Worm (Caenorhabditis elegans) whole organism, L3 larva: Measurements from ENCODE around the gene gnrr-5.

Source experiments
- R02D3.7 ChIP-seq: fragments of 150-350 bp; optimal IDR thresholded peaks from 2 replicates; lab custom pipeline; 2014; ENCODE audit warnings: missing biosample characterization, missing genetic modification characterization
- ZK546.5 ChIP-seq: sonication (generic microtip); optimal IDR thresholded peaks from 2 replicates; lab custom pipeline; 2017; ENCODE audit warnings: missing biosample characterization, missing genetic modification characterization
- aly-2 ChIP-seq: fragments of 150-350 bp; optimal IDR thresholded peaks from 2 replicates; lab custom pipeline; 2014; ENCODE audit warnings: missing biosample characterization, missing genetic modification characterization
- ceh-16 ChIP-seq: sonication (generic microtip); optimal IDR thresholded peaks from 2 replicates; lab custom pipeline; 2017; ENCODE audit warnings: missing biosample characterization, missing genetic modification characterization
- ceh-28 ChIP-seq: fragments of 150-350 bp; optimal IDR thresholded peaks from 2 replicates; lab custom pipeline; 2014; ENCODE audit warnings: missing biosample characterization, missing genetic modification reagents, missing genetic modification characterization
- daf-12 ChIP-seq: fragments of 150-350 bp; optimal IDR thresholded peaks from 2 replicates; lab custom pipeline; 2014; ENCODE audit warnings: missing biosample characterization, missing genetic modification reagents, missing genetic modification characterization
- egl-27 ChIP-seq: sonication (generic microtip); optimal IDR thresholded peaks from 4 replicates; lab custom pipeline; 2017; ENCODE audit warnings: missing biosample characterization, missing genetic modification reagents, missing genetic modification characterization
- egl-5 ChIP-seq: fragments of 150-350 bp; optimal IDR thresholded peaks from 2 replicates; lab custom pipeline; 2017; ENCODE audit warnings: missing biosample characterization, missing genetic modification reagents, missing genetic modification characterization, inconsistent platforms
- elt-2 ChIP-seq: sonication (generic microtip); optimal IDR thresholded peaks from 2 replicates; lab custom pipeline; 2016; ENCODE audit warnings: missing genetic modification reagents, mild to moderate bottlenecking, missing genetic modification characterization, missing compliant biosample characterization
- elt-3 ChIP-seq, 3 experiments: fragments of 150-350 bp in 1 of 3; sonication (generic microtip) in 2 of 3; optimal IDR thresholded peaks; 2 replicates in 2 of 3; 4 replicates in 1 of 3; lab custom pipeline; 2014 to 2017; ENCODE audit warnings: missing biosample characterization in 3 of 3, missing genetic modification characterization in 3 of 3
- eor-1 ChIP-seq, 2 experiments: fragments of 150-350 bp; optimal IDR thresholded peaks; 2 replicates each; lab custom pipeline; 2014 to 2018; ENCODE audit warnings: missing biosample characterization in 2 of 2, missing genetic modification characterization in 2 of 2
- fkh-10 ChIP-seq: sonication (generic microtip); optimal IDR thresholded peaks from 2 replicates; lab custom pipeline; 2017; ENCODE audit warnings: missing biosample characterization, missing genetic modification reagents, missing genetic modification characterization
- hmg-11 ChIP-seq: sonication (generic microtip); optimal IDR thresholded peaks from 2 replicates; lab custom pipeline; 2016; ENCODE audit warnings: missing genetic modification characterization, missing compliant biosample characterization
- jun-1 ChIP-seq: fragments of 150-350 bp; optimal IDR thresholded peaks from 2 replicates; lab custom pipeline; 2014; ENCODE audit warnings: missing biosample characterization, missing genetic modification reagents, missing genetic modification characterization
- lin-15B ChIP-seq: fragments of 150-350 bp; optimal IDR thresholded peaks from 2 replicates; lab custom pipeline; 2014; ENCODE audit warnings: missing biosample characterization, missing genetic modification characterization
- lsy-12 ChIP-seq: sonication (generic microtip); optimal IDR thresholded peaks from 2 replicates; lab custom pipeline; 2016; ENCODE audit warnings: mild to moderate bottlenecking, missing genetic modification characterization, missing compliant biosample characterization
- mdl-1 ChIP-seq: fragments of 150-350 bp; optimal IDR thresholded peaks from 2 replicates; lab custom pipeline; 2014; ENCODE audit warnings: missing biosample characterization, missing genetic modification characterization
- mml-1 ChIP-seq: fragments of 150-350 bp; sonication (generic microtip); optimal IDR thresholded peaks from 3 replicates; lab custom pipeline; 2014; ENCODE audit warnings: missing biosample characterization, missing genetic modification characterization
- nfya-1 ChIP-seq: sonication (generic microtip); optimal IDR thresholded peaks from 2 replicates; lab custom pipeline; 2017; ENCODE audit warnings: missing genetic modification characterization, mild to moderate bottlenecking, missing compliant biosample characterization, antibody characterized with exemption, moderate library complexity; ENCODE audit not compliant: insufficient read depth
- nhr-11 ChIP-seq: fragments of 150-350 bp; optimal IDR thresholded peaks from 2 replicates; lab custom pipeline; 2014; ENCODE audit warnings: missing biosample characterization, missing genetic modification characterization
- nhr-12 ChIP-seq: fragments of 150-350 bp; optimal IDR thresholded peaks from 2 replicates; lab custom pipeline; 2014; ENCODE audit warnings: missing biosample characterization, missing genetic modification characterization
- nhr-23 ChIP-seq: fragments of 150-350 bp; optimal IDR thresholded peaks from 2 replicates; lab custom pipeline; 2014; ENCODE audit warnings: missing biosample characterization, missing genetic modification reagents, missing genetic modification characterization
- nhr-237 ChIP-seq: fragments of 150-350 bp; optimal IDR thresholded peaks from 2 replicates; lab custom pipeline; 2014; ENCODE audit warnings: missing biosample characterization, missing genetic modification characterization
- nhr-25 ChIP-seq: sonication (generic microtip); optimal IDR thresholded peaks from 2 replicates; lab custom pipeline; 2017; ENCODE audit warnings: missing biosample characterization, missing genetic modification characterization
- nhr-28 ChIP-seq: fragments of 150-350 bp; optimal IDR thresholded peaks from 2 replicates; lab custom pipeline; 2014; ENCODE audit warnings: missing biosample characterization, missing genetic modification characterization
- nhr-43 ChIP-seq: sonication (generic microtip); optimal IDR thresholded peaks from 2 replicates; lab custom pipeline; 2016; ENCODE audit warnings: mild to moderate bottlenecking, missing genetic modification characterization, missing compliant biosample characterization; ENCODE audit not compliant: poor library complexity, severe bottlenecking
- nhr-76 ChIP-seq: fragments of 150-350 bp; sonication (generic microtip); optimal IDR thresholded peaks from 5 replicates; lab custom pipeline; 2014; ENCODE audit warnings: missing biosample characterization, missing genetic modification characterization
- nhr-77 ChIP-seq: fragments of 150-350 bp; optimal IDR thresholded peaks from 2 replicates; lab custom pipeline; 2014; ENCODE audit warnings: missing biosample characterization, missing genetic modification characterization
- pha-4 ChIP-seq: fragments of 150-350 bp; optimal IDR thresholded peaks from 2 replicates; lab custom pipeline; 2014; ENCODE audit warnings: missing biosample characterization, missing genetic modification reagents, missing genetic modification characterization
- pqm-1 ChIP-seq: fragments of 150-350 bp; optimal IDR thresholded peaks from 2 replicates; lab custom pipeline; 2017; ENCODE audit warnings: missing biosample characterization, missing genetic modification characterization, inconsistent platforms
- sea-2 ChIP-seq: fragments of 150-350 bp; sonication (generic microtip); optimal IDR thresholded peaks from 4 replicates; lab custom pipeline; 2014; ENCODE audit warnings: missing biosample characterization, missing genetic modification reagents, missing genetic modification characterization
- tbx-2 ChIP-seq: sonication (generic microtip); optimal IDR thresholded peaks from 2 replicates; lab custom pipeline; 2016; ENCODE audit warnings: mild to moderate bottlenecking, missing genetic modification characterization, missing compliant biosample characterization
- unc-39 ChIP-seq: sonication (generic microtip); optimal IDR thresholded peaks from 4 replicates; lab custom pipeline; 2017; ENCODE audit warnings: missing biosample characterization, missing genetic modification characterization
- unc-62 ChIP-seq: fragments of 150-350 bp; sonication (generic microtip); optimal IDR thresholded peaks from 4 replicates; lab custom pipeline; 2014; ENCODE audit warnings: missing biosample characterization, missing genetic modification reagents, missing genetic modification characterization
- zag-1 ChIP-seq: fragments of 150-350 bp; optimal IDR thresholded peaks from 2 replicates; lab custom pipeline; 2014; ENCODE audit warnings: missing biosample characterization, missing genetic modification characterization
- ztf-4 ChIP-seq: fragments of 150-350 bp; optimal IDR thresholded peaks from 2 replicates; lab custom pipeline; 2014; ENCODE audit warnings: missing biosample characterization, missing genetic modification characterization

gnrr-5 gene

ce11 chrV:4428202-4428601 lies 26.3 kb downstream of the gnrr-5 start, which contains the start of gene Y47D7A.11:
Y47D7A.11 (minus strand) TSS chrV:4428302.
- TF ChIP-seq ceh-16 (no peak), ztf-4 (no peak), daf-12 (tag; lab: Kevin White, UChicago) (no peak), mdl-1 (no peak), ZK546.5 (tag; lab: Kevin White, UChicago) (no peak), nhr-28 (tag; lab: Kevin White, UChicago) (no peak), nhr-237 (tag; lab: Kevin White, UChicago) (no peak), jun-1 (tag; lab: Kevin White, UChicago) (no peak), nfya-1 (tag; lab: Kevin White, UChicago) (no peak)

ce11 chrV:4423860-4424401 lies 30.6 kb downstream of the gnrr-5 start, which contains the start of the genes Y47D7A.9 and Y47D7A.19:
Y47D7A.9 (minus strand) TSS chrV:4423960.
Y47D7A.19 (plus strand) TSS chrV:4424351.
- TF ChIP-seq elt-3 (tag; optimal IDR thresholded peaks at IDR 0.05; lab: Kevin White, UChicago): no peak
- no peak for TF ChIP-seq nhr-12
- TF ChIP-seq elt-2 (tag; lab: Kevin White, UChicago): no peak
- no peak for TF ChIP-seq nhr-77 (tag; lab: Kevin White, UChicago)
- no peak for TF ChIP-seq ztf-4
- no peak for TF ChIP-seq eor-1 (tag; optimal IDR thresholded peaks at IDR 0.05; lab: Kevin White, UChicago)
- no peak for TF ChIP-seq egl-27 (tag; lab: Kevin White, UChicago)
- no peak for TF ChIP-seq aly-2
- TF ChIP-seq pha-4 (tag; lab: Kevin White, UChicago): no peak

ce11 chrV:4423087-4423486 lies 31.4 kb downstream of the gnrr-5 start:
- no peak for TF ChIP-seq mml-1 (tag; lab: Kevin White, UChicago)
- no peak for TF ChIP-seq pqm-1 (tag; lab: Kevin White, UChicago)
- TF ChIP-seq ceh-28 (tag; lab: Kevin White, UChicago): no peak
- TF ChIP-seq daf-12 (tag; lab: Kevin White, UChicago): no peak
- no peak for TF ChIP-seq nhr-43
- no peak for TF ChIP-seq lin-15B

- TF ChIP-seq lsy-12 (tag; lab: Kevin White, UChicago) (no peak), nhr-11 (tag; lab: Kevin White, UChicago) (no peak), egl-27 (tag; lab: Kevin White, UChicago) (no peak), unc-62 (GFP tag; lab: Kevin White, UChicago) (no peak), sea-2 (GFP tag; lab: Kevin White, UChicago) (no peak), fkh-10 (GFP tag; lab: Kevin White, UChicago) (no peak), nhr-76 (tag; lab: Kevin White, UChicago) (no peak), nhr-77 (tag; lab: Kevin White, UChicago) (no peak), pha-4 (tag; lab: Kevin White, UChicago) (no peak), R02D3.7 (tag; lab: Kevin White, UChicago) (no peak), ceh-16 (no peak), nhr-25 (no peak), ztf-4 (no peak), elt-3 (tag; optimal IDR thresholded peaks at IDR 0.05; lab: Kevin White, UChicago) (no peak)
Measured at ce11 chrV:4422127-4422526, 32.4 kb downstream of the gnrr-5 start, which contains the start of gene skr-7. skr-7 (plus strand) TSS chrV:4422427.

- TF ChIP-seq nfya-1 (tag; lab: Kevin White, UChicago) (no peak), nhr-23 (no peak), tbx-2 (tag; lab: Kevin White, UChicago) (no peak), hmg-11 (no peak), ZK546.5 (tag; lab: Kevin White, UChicago) (no peak), egl-5 (tag; lab: Kevin White, UChicago) (no peak), jun-1 (tag; lab: Kevin White, UChicago) (no peak), unc-39 (no peak), sea-2 (GFP tag; lab: Kevin White, UChicago) (no peak), elt-2 (tag; lab: Kevin White, UChicago) (no peak), lin-15B (no peak), zag-1 (tag; lab: Kevin White, UChicago) (no peak), nhr-28 (tag; lab: Kevin White, UChicago) (no peak), unc-62 (GFP tag; lab: Kevin White, UChicago) (no peak), nhr-11 (tag; lab: Kevin White, UChicago) (no peak)
Measured at ce11 chrV:4421475-4421874, 33.1 kb downstream of the gnrr-5 start, which contains the start of gene skr-14. skr-14 (minus strand) TSS chrV:4421575.
